Worm (Caenorhabditis elegans): Measurements from ENCODE around the gene F16B4.6.

The F16B4.6 gene

ce11 chrV:1607790-1608189, 20.8 kb downstream of the F16B4.6 start, which contains the start of gene nhr-178:
Gene nhr-178, minus strand, starts transcription at chrV:1607953.
- TF ChIP-seq hlh-15 (tag; optimal IDR thresholded peaks at IDR 0.05), result no peak
- TF ChIP-seq dmd-4 (tag; optimal IDR thresholded peaks at IDR 0.05; ENCODE audit: borderline replicate concordance), result no peak
- no peak for TF ChIP-seq elt-4 (tag; optimal IDR thresholded peaks at IDR 0.05)
- no peak for TF ChIP-seq fkh-10 (GFP tag; optimal IDR thresholded peaks at IDR 0.05)
- TF ChIP-seq mec-3 (tag; optimal IDR thresholded peaks at IDR 0.05; ENCODE audit: borderline replicate concordance), result no peak
- TF ChIP-seq che-1 (tag; optimal IDR thresholded peaks at IDR 0.05), result no peak

DNA sequence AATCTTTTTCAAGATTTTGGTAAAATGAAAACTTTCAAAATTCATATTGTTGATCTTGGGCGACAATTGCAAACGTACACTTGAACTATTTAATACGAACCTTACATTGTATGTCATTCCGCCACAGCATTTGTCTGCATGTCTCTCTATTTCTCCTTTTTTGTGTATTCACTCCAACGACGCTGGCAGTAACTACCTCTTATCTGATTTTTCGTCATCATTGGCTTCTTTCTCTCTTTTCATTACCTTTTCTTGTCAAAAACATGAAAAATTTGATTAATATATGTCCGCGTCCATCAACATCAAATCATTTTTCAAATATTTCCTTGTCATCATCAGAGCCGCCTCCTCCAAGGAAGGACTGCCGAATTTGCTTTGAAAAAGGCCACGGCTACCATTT, 23.1 kb downstream of the F16B4.6 start, which contains the start of gene nhr-177:
Gene nhr-177 (plus strand): TSS at position 167 of the 400 bp plus-strand sequence.
- TF ChIP-seq hlh-6 (tag; optimal IDR thresholded peaks at IDR 0.05), result no peak

ce11 chrV:1611570-1611969, 24.6 kb downstream of the F16B4.6 start:
- TF ChIP-seq che-1 (tag; optimal IDR thresholded peaks at IDR 0.05) (no peak), fax-1 (tag; optimal IDR thresholded peaks at IDR 0.05) (no peak), K02D7.2 (tag; optimal IDR thresholded peaks at IDR 0.05) (no peak), hlh-13 (GFP tag; optimal IDR thresholded peaks at IDR 0.05) (no peak), hlh-30 (tag; optimal IDR thresholded peaks at IDR 0.05; ENCODE audit: insufficient read depth) (no peak), ceh-2 (tag; optimal IDR thresholded peaks at IDR 0.05) (no peak)

DNA sequence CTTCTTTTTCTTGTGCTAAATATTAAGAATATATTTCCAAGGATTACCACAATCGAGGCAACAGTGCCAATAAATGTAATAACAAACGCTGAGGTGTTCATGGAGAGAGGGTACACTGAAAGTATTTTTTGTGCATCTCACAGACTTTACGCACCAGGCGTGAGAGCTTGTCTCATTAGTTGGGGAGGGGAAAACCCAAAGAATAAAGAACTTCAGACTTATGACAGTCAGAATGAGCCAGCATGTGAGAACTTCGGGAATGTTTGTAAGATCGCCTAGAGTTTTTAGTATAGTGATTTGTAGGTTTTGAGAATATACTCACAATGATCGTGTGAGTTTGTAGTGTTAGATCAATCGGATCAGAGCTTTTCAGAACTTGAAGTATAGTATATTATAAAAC, 27.7 kb downstream of the F16B4.6 start, which contains the start of gene srbc-41:
Gene srbc-41 (minus strand): TSS at position 101 of the 400 bp plus-strand sequence.
- TF ChIP-seq rnt-1 (tag; optimal IDR thresholded peaks at IDR 0.05) (no peak), hlh-8 (tag; optimal IDR thresholded peaks at IDR 0.05) (no peak), unc-86 (tag; optimal IDR thresholded peaks at IDR 0.05) (no peak), ztf-16 (tag; optimal IDR thresholded peaks at IDR 0.05) (no peak), hlh-15 (tag; optimal IDR thresholded peaks at IDR 0.05) (no peak), pha-2 (tag; optimal IDR thresholded peaks at IDR 0.05) (no peak)

DNA sequence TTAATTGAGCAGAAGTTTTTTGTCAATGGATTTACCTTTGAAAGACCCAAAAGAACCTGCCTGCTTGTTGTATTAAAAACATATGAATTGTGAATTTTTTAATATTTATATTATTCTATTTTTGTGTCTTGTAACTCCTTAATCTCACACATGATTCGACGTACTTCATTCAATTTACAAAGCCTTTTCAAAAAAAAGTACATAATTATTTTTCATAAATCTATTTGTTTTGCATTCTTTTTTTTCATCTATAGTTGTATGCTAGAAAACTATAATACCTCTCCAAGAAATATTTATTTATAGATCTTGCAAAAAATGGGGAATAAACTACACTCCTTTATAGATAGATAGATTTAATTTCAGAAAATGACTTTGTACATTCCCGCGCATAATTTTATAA, 31.8 kb downstream of the F16B4.6 start, which contains the start of gene nhr-179:
Gene nhr-179 (minus strand): TSS at position 101 of the 400 bp plus-strand sequence.
- TF ChIP-seq ceh-45 (GFP tag; IDR thresholded peaks at IDR 0.05), result no peak
- no peak for TF ChIP-seq ceh-2 (tag; optimal IDR thresholded peaks at IDR 0.05)
- no peak for TF ChIP-seq pros-1 (tag; optimal IDR thresholded peaks at IDR 0.05)
- no peak for TF ChIP-seq dve-1 (tag; optimal IDR thresholded peaks at IDR 0.05)
- no peak for TF ChIP-seq fkh-6 (tag; optimal IDR thresholded peaks at IDR 0.05)
- TF ChIP-seq ceh-34 (tag; optimal IDR thresholded peaks at IDR 0.05), result no peak
- no peak for TF ChIP-seq ceh-48 (tag; optimal IDR thresholded peaks at IDR 0.05)
- TF ChIP-seq pha-4 (tag; optimal IDR thresholded peaks at IDR 0.05), result no peak
- TF ChIP-seq che-1 (tag; optimal IDR thresholded peaks at IDR 0.05), result no peak
- no peak for TF ChIP-seq ama-1 (optimal IDR thresholded peaks at IDR 0.05)

DNA sequence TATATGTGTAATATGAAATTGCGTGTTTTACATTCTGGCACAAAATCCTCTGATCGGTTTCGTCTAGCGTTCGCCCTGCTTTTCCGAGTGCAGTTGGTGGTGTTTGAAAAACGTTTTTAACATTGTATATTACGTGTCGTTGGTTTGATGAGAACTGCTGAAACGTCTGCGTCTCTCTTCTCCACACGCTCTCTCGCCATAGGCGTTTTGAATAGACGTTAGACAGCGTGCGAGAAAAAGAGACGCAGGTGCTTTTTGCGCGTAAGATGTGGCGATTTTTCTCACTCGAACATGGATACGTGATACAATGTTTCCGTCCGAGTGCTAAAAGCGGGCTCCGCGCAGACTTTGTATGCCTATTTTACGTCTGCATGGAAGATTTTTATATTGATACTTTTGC, 33.5 kb downstream of the F16B4.6 start:
- no peak for TF ChIP-seq K02D7.2 (tag; optimal IDR thresholded peaks at IDR 0.05)

ce11 chrV:1621494-1621893, 34.5 kb downstream of the F16B4.6 start, which contains the start of gene nhr-117:
Gene nhr-117, minus strand, starts transcription at chrV:1621520.
- TF ChIP-seq ahr-1 (tag; optimal IDR thresholded peaks at IDR 0.05), result no peak
- TF ChIP-seq ceh-19 (GFP tag; optimal IDR thresholded peaks at IDR 0.05), result no peak

DNA sequence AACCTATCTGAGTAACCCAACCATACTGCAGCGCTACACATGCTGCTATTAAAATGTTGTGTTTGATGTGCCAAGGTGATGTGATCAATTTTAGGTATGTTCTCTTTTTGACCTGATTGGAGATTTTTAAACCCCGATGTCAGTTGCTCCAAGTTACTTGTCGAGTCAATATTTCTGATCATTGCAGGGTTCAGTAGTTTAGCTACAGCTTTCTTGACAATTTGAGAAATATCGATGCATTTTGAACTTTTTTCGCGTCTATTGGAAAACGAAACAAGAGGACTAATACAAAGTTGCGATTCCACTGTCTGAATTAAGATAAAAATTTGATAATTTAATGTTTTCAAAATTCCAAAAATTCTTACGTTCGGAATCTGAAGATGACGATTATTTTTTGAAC, 36.4 kb downstream of the F16B4.6 start:
- TF ChIP-seq ahr-1 (tag; optimal IDR thresholded peaks at IDR 0.05), result no peak
- no peak for TF ChIP-seq lin-11 (tag; optimal IDR thresholded peaks at IDR 0.05)
- TF ChIP-seq sox-2 (GFP tag; IDR thresholded peaks at IDR 0.05), result no peak
- TF ChIP-seq madf-2 (tag; optimal IDR thresholded peaks at IDR 0.05), result no peak
- TF ChIP-seq dmd-4 (tag; optimal IDR thresholded peaks at IDR 0.05; ENCODE audit: borderline replicate concordance), result no peak
- TF ChIP-seq ceh-22 (tag; optimal IDR thresholded peaks at IDR 0.05), result no peak
- no peak for TF ChIP-seq elt-2 (tag; optimal IDR thresholded peaks at IDR 0.05)
- TF ChIP-seq hlh-15 (tag; optimal IDR thresholded peaks at IDR 0.05), result no peak
- no peak for TF ChIP-seq ceh-14 (tag; optimal IDR thresholded peaks at IDR 0.05)
- no peak for TF ChIP-seq fax-1 (tag; optimal IDR thresholded peaks at IDR 0.05)
- no peak for TF ChIP-seq hlh-13 (GFP tag; optimal IDR thresholded peaks at IDR 0.05)

Data from whole organism, late embryonic.